Fruit fly (Drosophila melanogaster) whole organism: Measurements from ENCODE around the gene ro.

ENCODE experiments used
- CG8478 ChIP-seq: fragments of >200 bp; optimal IDR thresholded peaks from 2 replicates; lab custom pipeline; 2018; ENCODE audit warnings: inconsistent platforms
- EcR ChIP-seq, 2 experiments: fragments of >200 bp; optimal IDR thresholded peaks; 2 replicates each; lab custom pipeline; 2017; ENCODE audit warnings: missing biosample characterization in 2 of 2, missing genetic modification characterization in 2 of 2, missing genetic modification reagents in 2 of 2
- pan ChIP-seq: fragments of >200 bp; optimal IDR thresholded peaks from 2 replicates; lab custom pipeline; 2017
- psq ChIP-seq: fragments of >200 bp; optimal IDR thresholded peaks from 2 replicates; lab custom pipeline; 2017
- usp ChIP-seq: fragments of >200 bp; optimal IDR thresholded peaks from 2 replicates; lab custom pipeline; 2017; ENCODE audit warnings: missing biosample characterization, missing genetic modification characterization, mixed read lengths

DNA sequence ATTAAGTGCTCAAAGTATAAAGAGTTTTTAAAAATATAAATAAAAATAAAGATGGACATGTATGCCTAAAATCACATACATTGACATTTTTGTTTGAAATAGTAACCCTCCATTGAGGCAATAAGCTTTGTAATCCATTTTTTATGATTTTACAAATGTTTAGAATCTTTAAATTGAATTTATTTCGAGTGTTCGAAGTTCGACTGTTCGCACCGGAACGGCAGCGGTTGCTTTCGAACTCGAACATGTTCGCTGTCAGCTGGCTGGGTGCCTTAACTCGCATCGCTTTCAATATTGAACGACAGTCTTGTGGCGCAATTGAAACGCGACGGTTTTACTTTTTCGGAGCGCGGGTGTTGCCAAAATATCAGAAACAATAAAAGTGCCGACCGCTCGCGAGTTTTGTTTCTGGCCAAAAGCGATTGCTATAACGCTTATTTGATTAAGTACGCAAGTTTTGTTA is 34.5 kb upstream of the ro start, which contains the start of gene CG46339:
- TF ChIP-seq psq (lab: Kevin White, UChicago) (no peak), usp (GFP tag; lab: Kevin White, UChicago) (no peak), EcR (GFP tag; optimal IDR thresholded peaks at IDR 0.05; lab: Kevin White, UChicago) (no peak), CG8478 (lab: Kevin White, UChicago) (no peak), pan (lab: Kevin White, UChicago) (no peak)
